Fruit fly (Drosophila melanogaster) whole organism, adult: Measurements from ENCODE around the gene CG33795.

ENCODE experiments used
- CG7101 ChIP-seq: fragments of 200-800 bp; sonication (Bioruptor generic); optimal IDR thresholded peaks from 2 replicates; lab custom pipeline; 2018; ENCODE audit warnings: missing biosample characterization, mild to moderate bottlenecking, missing genetic modification characterization, moderate library complexity
- cnc ChIP-seq, 2 experiments: fragments of >200 bp; optimal IDR thresholded peaks; 2 replicates each; lab custom pipeline; 2017

- TF ChIP-seq CG7101 (tag; lab: Kevin White, UChicago) (no peak), cnc (optimal IDR thresholded peaks at IDR 0.05; lab: Kevin White, UChicago) (no peak)
Measured at dm6 chr3L:16174778-16175177, 3.6 kb upstream of the CG33795 start.
